Fruit fly (Drosophila melanogaster) Kc167 (cell line): Measurements from ENCODE around the gene del.

Source experiments
- Myc ChIP-seq: fragments of >200 bp; optimal IDR thresholded peaks from 2 replicates; lab custom pipeline; 2017; ENCODE audit warnings: missing external identifiers
- Sin3A ChIP-seq: fragments of >200 bp; optimal IDR thresholded peaks from 2 replicates; lab custom pipeline; 2018; ENCODE audit warnings: missing external identifiers
- h ChIP-seq: fragments of >200 bp; optimal IDR thresholded peaks from 3 replicates; lab custom pipeline; 2018; ENCODE audit warnings: missing external identifiers
- insv ChIP-seq: fragments of >200 bp; optimal IDR thresholded peaks from 3 replicates; lab custom pipeline; 2018; ENCODE audit warnings: missing external identifiers
- psq ChIP-seq: fragments of >200 bp; optimal IDR thresholded peaks from 2 replicates; lab custom pipeline; 2017; ENCODE audit warnings: missing external identifiers
- ttk ChIP-seq: sonication (Bioruptor generic); optimal IDR thresholded peaks from 2 replicates; lab custom pipeline; 2017; ENCODE audit warnings: missing external identifiers

Gene del

DNA sequence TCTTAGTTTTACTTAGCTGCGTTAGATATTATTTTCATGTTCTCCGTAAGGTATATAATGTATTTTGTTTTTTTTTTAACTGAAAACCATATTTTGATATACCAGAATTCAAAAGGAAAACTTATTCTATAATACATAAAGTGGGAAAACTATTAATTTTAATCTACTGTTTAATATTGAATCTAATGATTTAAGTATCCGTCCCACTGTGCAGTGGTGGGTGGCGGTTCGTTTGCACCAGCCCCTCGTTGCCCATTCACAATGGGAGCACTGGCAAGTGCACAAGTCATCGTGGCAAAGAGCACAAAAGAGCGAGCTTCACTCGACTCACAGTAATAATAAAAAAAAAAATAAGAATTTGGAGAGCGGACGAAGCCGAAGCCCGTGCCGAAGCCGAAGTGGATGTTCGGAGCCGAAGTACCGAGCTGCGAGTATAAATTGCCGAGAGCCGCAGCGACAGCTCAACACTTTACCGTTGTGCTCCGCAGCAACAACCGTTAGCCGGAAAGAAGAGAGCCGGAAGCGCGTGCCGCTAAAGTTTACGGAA is 51.8 kb downstream of the del start, which contains the start of gene CG34136:
Gene CG34136 (plus strand): TSS at position 475 of the 547 bp plus-strand sequence.
- TF ChIP-seq insv (no peak), ttk (lab: Kevin White, UChicago) (no peak), Myc (lab: Kevin White, UChicago) (no peak), Sin3A (no peak), psq (lab: Kevin White, UChicago) (no peak), h (lab: Kevin White, UChicago) (no peak)
